Worm (Caenorhabditis elegans): Measurements from ENCODE around the gene hpl-1.

- TF ChIP-seq nhr-11 (tag; optimal IDR thresholded peaks at IDR 0.05) (no peak), rnt-1 (tag; optimal IDR thresholded peaks at IDR 0.05) (peak; percentile 10), nfya-1 (tag; optimal IDR thresholded peaks at IDR 0.05) (peak; percentile 44), sox-2 (GFP tag; IDR thresholded peaks at IDR 0.05) (peak; percentile 68), gmeb-2 (tag; optimal IDR thresholded peaks at IDR 0.05) (peak; percentile 81), sox-4 (tag; optimal IDR thresholded peaks at IDR 0.05) (peak; percentile 81), ceh-6 (GFP tag; optimal IDR thresholded peaks at IDR 0.05) (peak; percentile 63), fkh-10 (GFP tag; optimal IDR thresholded peaks at IDR 0.05) (no peak), ama-1 (optimal IDR thresholded peaks at IDR 0.05) (no peak), ceh-22 (tag; optimal IDR thresholded peaks at IDR 0.05) (no peak)
Measured at ce11 chrX:13264550-13264949, 19.4 kb downstream of the hpl-1 start.

Measured in whole organism, late embryonic.